Fruit fly (Drosophila melanogaster) whole organism: ENCODE data around the gene PolD1.

Experiments used
- CG8478 ChIP-seq: fragments of >200 bp; optimal IDR thresholded peaks from 2 replicates; lab custom pipeline; 2018; ENCODE audit warnings: inconsistent platforms
- Dll ChIP-seq: fragments of >200 bp; optimal IDR thresholded peaks from 2 replicates; lab custom pipeline; 2017
- EcR ChIP-seq, 2 experiments: fragments of >200 bp; optimal IDR thresholded peaks; 2 replicates each; lab custom pipeline; 2017; ENCODE audit warnings: missing biosample characterization in 2 of 2, missing genetic modification characterization in 2 of 2, missing genetic modification reagents in 2 of 2
- pan ChIP-seq: fragments of >200 bp; optimal IDR thresholded peaks from 2 replicates; lab custom pipeline; 2017
- psq ChIP-seq: fragments of >200 bp; optimal IDR thresholded peaks from 2 replicates; lab custom pipeline; 2017
- usp ChIP-seq: fragments of >200 bp; optimal IDR thresholded peaks from 2 replicates; lab custom pipeline; 2017; ENCODE audit warnings: missing biosample characterization, missing genetic modification characterization, mixed read lengths

- no peak for TF ChIP-seq pan (lab: Kevin White, UChicago)
- TF ChIP-seq CG8478 (lab: Kevin White, UChicago): no peak
- no peak for TF ChIP-seq psq (lab: Kevin White, UChicago)
- TF ChIP-seq EcR (GFP tag; optimal IDR thresholded peaks at IDR 0.05; lab: Kevin White, UChicago): no peak
- TF ChIP-seq usp (GFP tag; lab: Kevin White, UChicago): no peak
- no peak for TF ChIP-seq Dll (lab: Kevin White, UChicago)
Measured at dm6 chr3L:15967588-15968500, 19.8 kb downstream of the PolD1 start, which contains the start of the genes Brr2 and CG10516.
